Worm (Caenorhabditis elegans): Measurements from ENCODE around the gene F08F3.10.

ce11 chrV:5408921-5409320 is 4.2 kb upstream of the F08F3.10 start:
- no peak for TF ChIP-seq ceh-82 (tag; optimal IDR thresholded peaks at IDR 0.05)
- no peak for TF ChIP-seq elt-1 (tag; optimal IDR thresholded peaks at IDR 0.05)
- TF ChIP-seq nhr-237 (tag; optimal IDR thresholded peaks at IDR 0.05) = no peak
- peak; percentile 1 for TF ChIP-seq lin-39 (tag; optimal IDR thresholded peaks at IDR 0.05)
